Worm (Caenorhabditis elegans): ENCODE results near the gene Y105C5B.8.

DNA sequence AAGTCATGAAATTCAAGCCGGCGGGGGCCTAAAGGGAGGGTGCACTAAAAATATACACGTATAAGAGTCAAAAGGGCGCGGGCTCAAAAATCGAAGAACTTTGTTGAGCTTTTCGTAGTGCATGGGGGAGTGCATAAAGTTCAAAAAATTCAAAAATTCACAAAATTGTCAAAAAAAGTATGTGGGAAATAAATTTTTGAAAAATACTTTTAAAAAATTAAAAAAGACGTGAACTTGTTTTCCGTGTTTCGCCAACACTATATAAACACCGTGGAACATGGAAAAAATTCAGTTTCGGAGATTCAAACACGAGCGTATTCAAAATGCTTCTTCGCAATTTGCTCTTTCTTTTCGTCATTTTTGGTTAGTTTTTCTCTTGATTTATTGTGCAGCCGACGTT lies 36.2 kb upstream of the Y105C5B.8 start, which contains the start of gene Y105C5B.17:
- TF ChIP-seq ceh-13 (GFP tag; optimal IDR thresholded peaks at IDR 0.05) (no peak), ama-1 (optimal IDR thresholded peaks at IDR 0.05) (no peak), sea-1 (GFP tag; conservative IDR thresholded peaks at IDR 0.05) (no peak), hmg-4 (GFP tag; optimal IDR thresholded peaks at IDR 0.05) (no peak), tra-4 (tag; optimal IDR thresholded peaks at IDR 0.05) (no peak), scrt-1 (GFP tag; IDR thresholded peaks at IDR 0.05) (no peak)
